Worm (Caenorhabditis elegans) whole organism, L1 larva: ENCODE results near the gene pars-1.

Experiments
- C04F5.9 ChIP-seq: sonication (generic microtip); optimal IDR thresholded peaks from 2 replicates; lab custom pipeline; 2016; ENCODE audit warnings: missing genetic modification characterization, missing compliant biosample characterization
- C16A3.4 ChIP-seq: fragments of 150-350 bp; optimal IDR thresholded peaks from 2 replicates; lab custom pipeline; 2014; ENCODE audit warnings: missing biosample characterization, missing genetic modification characterization
- Y116A8C.19 ChIP-seq: sonication (generic microtip); optimal IDR thresholded peaks from 2 replicates; lab custom pipeline; 2016; ENCODE audit warnings: missing compliant biosample characterization, missing genetic modification characterization, borderline replicate concordance
- aha-1 ChIP-seq: fragments of 150-350 bp; optimal IDR thresholded peaks from 2 replicates; lab custom pipeline; 2014; ENCODE audit warnings: missing biosample characterization, missing genetic modification characterization
- ama-1 ChIP-seq: fragments of 150-350 bp; optimal IDR thresholded peaks from 2 replicates; lab custom pipeline; 2014
- blmp-1 ChIP-seq: fragments of 150-350 bp; optimal IDR thresholded peaks from 2 replicates; lab custom pipeline; 2014; ENCODE audit warnings: missing biosample characterization, missing genetic modification characterization
- ceh-8 ChIP-seq: fragments of 200-800 bp; sonication (Bioruptor generic); optimal IDR thresholded peaks from 2 replicates; lab custom pipeline; 2018; ENCODE audit warnings: mild to moderate bottlenecking, missing genetic modification characterization, moderate library complexity, missing compliant biosample characterization
- ceh-82 ChIP-seq, 3 experiments: fragments of 150-350 bp in 1 of 3; sonication (generic microtip) in 2 of 3; optimal IDR thresholded peaks; 2 replicates each; lab custom pipeline; 2014 to 2017; ENCODE audit warnings: missing biosample characterization in 3 of 3, missing genetic modification characterization in 3 of 3
- dpl-1 ChIP-seq, 3 experiments: fragments of 150-350 bp in 2 of 3; sonication (generic microtip) in 1 of 3; optimal IDR thresholded peaks; 2 replicates each; lab custom pipeline; 2014 to 2017; ENCODE audit warnings: missing biosample characterization in 3 of 3, missing genetic modification characterization in 3 of 3, missing genetic modification reagents in 3 of 3
- dsc-1 ChIP-seq: sonication (generic microtip); optimal IDR thresholded peaks from 2 replicates; lab custom pipeline; 2016; ENCODE audit warnings: mild to moderate bottlenecking, missing genetic modification characterization, missing compliant biosample characterization
- efl-1 ChIP-seq, 4 experiments: fragments of 150-350 bp; optimal IDR thresholded peaks in 3 of 4; peaks in 1 of 4; 1 replicate in 1 of 4; 2 replicates in 3 of 4; lab custom pipeline; 2014; ENCODE audit warnings: missing biosample characterization in 2 of 4, missing genetic modification characterization in 2 of 4, missing genetic modification reagents in 2 of 4
- egl-13 ChIP-seq: sonication (generic microtip); optimal IDR thresholded peaks from 2 replicates; lab custom pipeline; 2016; ENCODE audit warnings: missing genotype, missing genetic modification reagents, missing genetic modification characterization, missing compliant biosample characterization
- egl-27 ChIP-seq, 2 experiments: fragments of 150-350 bp in 1 of 2; sonication (generic microtip); optimal IDR thresholded peaks; 3 replicates each; lab custom pipeline; 2017 to 2018; ENCODE audit warnings: missing biosample characterization in 2 of 2, missing genetic modification characterization in 2 of 2, missing genetic modification reagents in 2 of 2
- elt-3 ChIP-seq, 6 experiments: fragments of 150-350 bp in 1 of 6; sonication (generic microtip); optimal IDR thresholded peaks; 2 replicates each; lab custom pipeline; 2017 to 2018; ENCODE audit warnings: missing biosample characterization in 6 of 6, missing genetic modification characterization in 6 of 6, inconsistent platforms in 1 of 6
- ets-5 ChIP-seq: fragments of 200-800 bp; sonication (Bioruptor generic); IDR thresholded peaks from 2 replicates; pipeline ENCODE4 v1.3.6; 2022; ENCODE audit warnings: missing genetic modification characterization, missing compliant biosample characterization
- fkh-8 ChIP-seq: sonication (generic microtip); optimal IDR thresholded peaks from 2 replicates; lab custom pipeline; 2016; ENCODE audit warnings: mild to moderate bottlenecking, missing genetic modification characterization, missing compliant biosample characterization
- grh-1 ChIP-seq: fragments of 200-800 bp; sonication (Bioruptor generic); IDR thresholded peaks from 2 replicates; pipeline ENCODE4 v1.3.6; 2022; ENCODE audit warnings: missing genetic modification reagents, missing genetic modification characterization, missing compliant biosample characterization
- hlh-17 ChIP-seq: fragments of 200-800 bp; sonication (Bioruptor generic); optimal IDR thresholded peaks from 2 replicates; lab custom pipeline; 2018; ENCODE audit warnings: missing genetic modification characterization, mild to moderate bottlenecking, missing compliant biosample characterization, moderate library complexity, borderline replicate concordance
- hpl-2 ChIP-seq: fragments of 150-350 bp; optimal IDR thresholded peaks from 2 replicates; lab custom pipeline; 2014; ENCODE audit warnings: missing biosample characterization, missing genetic modification reagents, missing genetic modification characterization
- isw-1 ChIP-seq: fragments of 200-800 bp; sonication (Bioruptor generic); IDR thresholded peaks from 2 replicates; pipeline ENCODE4 v1.3.6; 2022; ENCODE audit warnings: missing genetic modification characterization, missing compliant biosample characterization
- lin-13 ChIP-seq: fragments of 150-350 bp; optimal IDR thresholded peaks from 2 replicates; lab custom pipeline; 2014; ENCODE audit warnings: missing biosample characterization, missing genetic modification reagents, missing genetic modification characterization
- lin-14 ChIP-seq: fragments of 200-800 bp; sonication (Bioruptor generic); optimal IDR thresholded peaks from 2 replicates; lab custom pipeline; 2018; ENCODE audit warnings: mild to moderate bottlenecking, missing genetic modification characterization, moderate library complexity, missing compliant biosample characterization
- lin-35 ChIP-seq, 2 experiments: fragments of 150-350 bp; optimal IDR thresholded peaks; 2 replicates each; lab custom pipeline; 2014; ENCODE audit warnings: missing biosample characterization in 2 of 2, missing genetic modification characterization in 2 of 2, missing genetic modification reagents in 2 of 2
- lir-3 ChIP-seq: sonication (generic microtip); optimal IDR thresholded peaks from 2 replicates; lab custom pipeline; 2016; ENCODE audit warnings: mild to moderate bottlenecking, missing genetic modification characterization, moderate library complexity, missing compliant biosample characterization; ENCODE audit not compliant: poor library complexity
- lsy-2 ChIP-seq, 2 experiments: fragments of 150-350 bp; optimal IDR thresholded peaks; 2 replicates each; lab custom pipeline; 2014; ENCODE audit warnings: missing biosample characterization in 2 of 2, missing genetic modification characterization in 2 of 2
- mab-9 ChIP-seq: fragments of 200-800 bp; sonication (Bioruptor generic); IDR thresholded peaks from 2 replicates; pipeline ENCODE4 v1.3.6; 2022; ENCODE audit warnings: missing genetic modification reagents, missing genetic modification characterization, missing compliant biosample characterization
- mef-2 ChIP-seq: fragments of 150-350 bp; optimal IDR thresholded peaks from 2 replicates; lab custom pipeline; 2014; ENCODE audit warnings: missing biosample characterization, missing genetic modification characterization
- mep-1 ChIP-seq: fragments of 150-350 bp; optimal IDR thresholded peaks from 2 replicates; lab custom pipeline; 2014; ENCODE audit warnings: missing biosample characterization, missing genetic modification characterization
- nhr-11 ChIP-seq: fragments of 150-350 bp; optimal IDR thresholded peaks from 2 replicates; lab custom pipeline; 2014; ENCODE audit warnings: missing biosample characterization, missing genetic modification characterization
- nhr-12 ChIP-seq: sonication (generic microtip); optimal IDR thresholded peaks from 2 replicates; lab custom pipeline; 2017; ENCODE audit warnings: missing biosample characterization, missing genetic modification characterization
- nhr-20 ChIP-seq: sonication (generic microtip); optimal IDR thresholded peaks from 2 replicates; lab custom pipeline; 2016; ENCODE audit warnings: mild to moderate bottlenecking, missing genetic modification characterization, missing compliant biosample characterization
- nhr-237 ChIP-seq: fragments of 150-350 bp; optimal IDR thresholded peaks from 2 replicates; lab custom pipeline; 2014; ENCODE audit warnings: missing biosample characterization, missing genetic modification characterization
- nhr-47 ChIP-seq: sonication (generic microtip); optimal IDR thresholded peaks from 2 replicates; lab custom pipeline; 2016; ENCODE audit warnings: mild to moderate bottlenecking, missing genetic modification characterization, moderate library complexity, missing compliant biosample characterization
- nhr-76 ChIP-seq: sonication (generic microtip); optimal IDR thresholded peaks from 2 replicates; lab custom pipeline; 2017; ENCODE audit warnings: missing biosample characterization, missing genetic modification characterization
- nhr-77 ChIP-seq: fragments of 150-350 bp; optimal IDR thresholded peaks from 2 replicates; lab custom pipeline; 2014; ENCODE audit warnings: missing biosample characterization, missing genetic modification characterization
- nhr-84 ChIP-seq: sonication (generic microtip); optimal IDR thresholded peaks from 2 replicates; lab custom pipeline; 2017; ENCODE audit warnings: missing biosample characterization, missing genetic modification characterization
- nhr-85 ChIP-seq: sonication (generic microtip); peaks from one replicate; lab custom pipeline; 2016; ENCODE audit warnings: missing genetic modification characterization, inconsistent platforms, missing compliant biosample characterization
- pax-3 ChIP-seq: fragments of 200-800 bp; sonication (Bioruptor generic); optimal IDR thresholded peaks from 2 replicates; lab custom pipeline; 2018; ENCODE audit warnings: mild to moderate bottlenecking, missing genetic modification characterization, moderate library complexity, missing compliant biosample characterization
- rnt-1 ChIP-seq: sonication (generic microtip); optimal IDR thresholded peaks from 2 replicates; lab custom pipeline; 2016; ENCODE audit warnings: mild to moderate bottlenecking, missing genetic modification characterization, moderate library complexity, missing compliant biosample characterization
- snpc-4 ChIP-seq: fragments of 150-350 bp; optimal IDR thresholded peaks from 2 replicates; lab custom pipeline; 2014; ENCODE audit warnings: missing biosample characterization, missing genetic modification characterization
- snu-23 ChIP-seq: sonication (generic microtip); optimal IDR thresholded peaks from 2 replicates; lab custom pipeline; 2016; ENCODE audit warnings: missing genetic modification characterization, missing compliant biosample characterization
- sptf-1 ChIP-seq: fragments of 150-350 bp; optimal IDR thresholded peaks from 2 replicates; lab custom pipeline; 2014; ENCODE audit warnings: missing biosample characterization, missing genetic modification characterization
- swsn-7 ChIP-seq: sonication (generic microtip); optimal IDR thresholded peaks from 2 replicates; lab custom pipeline; 2016; ENCODE audit warnings: missing genetic modification characterization, missing compliant biosample characterization
- tbx-2 ChIP-seq: sonication (generic microtip); optimal IDR thresholded peaks from 2 replicates; lab custom pipeline; 2016; ENCODE audit warnings: missing genetic modification characterization, missing compliant biosample characterization
- unc-130 ChIP-seq: fragments of 150-350 bp; optimal IDR thresholded peaks from 2 replicates; lab custom pipeline; 2017; ENCODE audit warnings: missing biosample characterization, missing genetic modification characterization, inconsistent platforms
- unc-86 ChIP-seq: sonication (generic microtip); optimal IDR thresholded peaks from 2 replicates; lab custom pipeline; 2016; ENCODE audit warnings: missing genetic modification characterization, missing compliant biosample characterization
- vab-15 ChIP-seq: sonication (generic microtip); optimal IDR thresholded peaks from 2 replicates; lab custom pipeline; 2017; ENCODE audit warnings: missing genotype, mild to moderate bottlenecking, missing genetic modification characterization, missing compliant biosample characterization
- xbp-1 ChIP-seq: sonication (generic microtip); optimal IDR thresholded peaks from 2 replicates; lab custom pipeline; 2016; ENCODE audit warnings: missing genetic modification characterization, missing compliant biosample characterization
- zag-1 ChIP-seq: fragments of 150-350 bp; optimal IDR thresholded peaks from 2 replicates; lab custom pipeline; 2014; ENCODE audit warnings: missing biosample characterization, missing genetic modification characterization
- ztf-11 ChIP-seq, 2 experiments: sonication (generic microtip); optimal IDR thresholded peaks; 2 replicates each; lab custom pipeline; 2016 to 2017; ENCODE audit warnings: missing genetic modification characterization in 2 of 2, missing biosample characterization in 1 of 2, missing compliant biosample characterization in 1 of 2
- ztf-4 ChIP-seq: fragments of 150-350 bp; optimal IDR thresholded peaks from 2 replicates; lab custom pipeline; 2014; ENCODE audit warnings: missing biosample characterization, missing genetic modification characterization

The pars-1 gene

DNA sequence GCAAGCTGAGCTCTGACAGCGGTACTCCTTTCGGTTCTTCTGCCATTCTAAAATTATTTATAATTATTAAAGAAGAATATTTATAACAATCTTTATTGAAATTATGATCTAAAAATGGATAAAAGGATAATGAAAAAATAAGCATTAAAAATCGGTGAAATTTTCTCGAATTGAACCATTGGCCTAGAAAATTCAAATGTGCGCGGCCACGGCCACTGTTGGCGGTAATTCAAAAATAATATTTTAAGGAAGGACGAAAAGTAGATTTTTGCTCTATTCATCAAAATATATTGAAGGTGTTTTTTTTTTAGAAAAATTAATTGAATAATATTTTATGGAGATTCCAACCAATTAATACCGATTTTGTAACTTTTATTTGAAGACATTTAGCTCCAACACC lies 40.0 kb upstream of the pars-1 start, which contains the start of gene pfd-5 (continued):
- TF ChIP-seq ets-5 (GFP tag; lab: Robert Waterston, UW), result no peak
- TF ChIP-seq tbx-2 (tag; lab: Kevin White, UChicago), result peak; percentile 81
- no peak for TF ChIP-seq aha-1 (tag; lab: Kevin White, UChicago)
- no peak for TF ChIP-seq hlh-17 (GFP tag; lab: Kevin White, UChicago)
- TF ChIP-seq swsn-7 (tag; lab: Kevin White, UChicago), result peak; percentile 72
- TF ChIP-seq nhr-76 (tag; lab: Kevin White, UChicago), result no peak
- no peak for TF ChIP-seq mab-9 (GFP tag; lab: Robert Waterston, UW)
- peak; percentile 90 to 96 (median 93) for TF ChIP-seq dpl-1 (GFP tag; optimal IDR thresholded peaks at IDR 0.05; lab: Kevin White, UChicago)
- TF ChIP-seq C04F5.9 (tag; lab: Kevin White, UChicago), result peak; percentile 47
- TF ChIP-seq lin-13, result peak; percentile 49
- TF ChIP-seq vab-15 (tag; lab: Kevin White, UChicago), result no peak
- no peak for TF ChIP-seq egl-27 (tag; optimal IDR thresholded peaks at IDR 0.05; lab: Kevin White, UChicago)
- peak; percentile 74 for TF ChIP-seq snu-23 (GFP tag; lab: Kevin White, UChicago)
- TF ChIP-seq C16A3.4 (tag; lab: Kevin White, UChicago), result peak; percentile 37
- peak; percentile 97 for TF ChIP-seq rnt-1 (tag; lab: Kevin White, UChicago)
- TF ChIP-seq Y116A8C.19 (tag; lab: Kevin White, UChicago), result peak; percentile 39
- TF ChIP-seq nhr-84 (tag; lab: Kevin White, UChicago), result no peak
- peak; percentile 85 for TF ChIP-seq nhr-47 (tag; lab: Kevin White, UChicago)
- peak in 1 of 2 experiments; percentile 84 for TF ChIP-seq ztf-11 (tag; optimal IDR thresholded peaks at IDR 0.05; lab: Kevin White, UChicago)
- peak; percentile 36 for TF ChIP-seq snpc-4 (tag; lab: Kevin White, UChicago)
- peak; percentile 81 to 96 for TF ChIP-seq efl-1 (optimal IDR thresholded peaks at IDR 0.05; lab: Kevin White, UChicago)
- peak; percentile 95 to 99 for TF ChIP-seq efl-1 (GFP tag; optimal IDR thresholded peaks at IDR 0.05 in 1 of 2; lab: Kevin White, UChicago)
- TF ChIP-seq ztf-4 (tag; lab: Kevin White, UChicago), result no peak
- TF ChIP-seq mep-1 (tag; lab: Kevin White, UChicago), result peak; percentile 79
- TF ChIP-seq nhr-237 (tag; lab: Kevin White, UChicago), result no peak
- peak; percentile 51 for TF ChIP-seq unc-86 (tag; lab: Kevin White, UChicago)
- peak; percentile 96 to 97 for TF ChIP-seq lin-35 (GFP tag; optimal IDR thresholded peaks at IDR 0.05; lab: Kevin White, UChicago)
- TF ChIP-seq egl-13 (tag; lab: Kevin White, UChicago), result peak; percentile 81
- TF ChIP-seq elt-3 (tag; optimal IDR thresholded peaks at IDR 0.05; lab: Kevin White, UChicago), result no peak
- TF ChIP-seq grh-1 (GFP tag; lab: Robert Waterston, UW), result no peak
- TF ChIP-seq ceh-82 (tag; optimal IDR thresholded peaks at IDR 0.05; lab: Kevin White, UChicago), result peak; percentile 46 to 66 (median 51)
- TF ChIP-seq ceh-8 (GFP tag; lab: Kevin White, UChicago), result no peak
- TF ChIP-seq nhr-11, result no peak
- TF ChIP-seq xbp-1 (tag; lab: Kevin White, UChicago), result peak; percentile 77
- no peak for TF ChIP-seq nhr-77 (tag; lab: Kevin White, UChicago)
- peak; percentile 76 for TF ChIP-seq lin-14 (GFP tag; lab: Kevin White, UChicago)
- TF ChIP-seq isw-1 (GFP tag; lab: Robert Waterston, UW), result peak; percentile 67
- TF ChIP-seq ama-1 (lab: Kevin White, UChicago), result no peak
- peak; percentile 94 for TF ChIP-seq lir-3 (tag; lab: Kevin White, UChicago)
- peak; percentile 91 for TF ChIP-seq nhr-85 (tag; lab: Kevin White, UChicago)
- TF ChIP-seq fkh-8 (tag; lab: Kevin White, UChicago), result peak; percentile 22
- TF ChIP-seq pax-3, result peak; percentile 81
- no peak for TF ChIP-seq nhr-12
- peak; percentile 12 for TF ChIP-seq unc-130 (tag; lab: Kevin White, UChicago)
- TF ChIP-seq blmp-1 (tag; lab: Kevin White, UChicago), result peak; percentile 49
- TF ChIP-seq mef-2 (tag; lab: Kevin White, UChicago), result no peak
- peak; percentile 82 to 84 for TF ChIP-seq lsy-2 (tag; optimal IDR thresholded peaks at IDR 0.05; lab: Kevin White, UChicago)
- TF ChIP-seq zag-1 (tag; lab: Kevin White, UChicago), result no peak
- TF ChIP-seq dsc-1 (tag; lab: Kevin White, UChicago), result peak; percentile 77
- TF ChIP-seq sptf-1, result no peak
- TF ChIP-seq hpl-2, result no peak
- TF ChIP-seq nhr-20, result peak; percentile 67
